Fruit fly (Drosophila melanogaster): ENCODE results near the gene CG3106.

CG3106 gene

DNA sequence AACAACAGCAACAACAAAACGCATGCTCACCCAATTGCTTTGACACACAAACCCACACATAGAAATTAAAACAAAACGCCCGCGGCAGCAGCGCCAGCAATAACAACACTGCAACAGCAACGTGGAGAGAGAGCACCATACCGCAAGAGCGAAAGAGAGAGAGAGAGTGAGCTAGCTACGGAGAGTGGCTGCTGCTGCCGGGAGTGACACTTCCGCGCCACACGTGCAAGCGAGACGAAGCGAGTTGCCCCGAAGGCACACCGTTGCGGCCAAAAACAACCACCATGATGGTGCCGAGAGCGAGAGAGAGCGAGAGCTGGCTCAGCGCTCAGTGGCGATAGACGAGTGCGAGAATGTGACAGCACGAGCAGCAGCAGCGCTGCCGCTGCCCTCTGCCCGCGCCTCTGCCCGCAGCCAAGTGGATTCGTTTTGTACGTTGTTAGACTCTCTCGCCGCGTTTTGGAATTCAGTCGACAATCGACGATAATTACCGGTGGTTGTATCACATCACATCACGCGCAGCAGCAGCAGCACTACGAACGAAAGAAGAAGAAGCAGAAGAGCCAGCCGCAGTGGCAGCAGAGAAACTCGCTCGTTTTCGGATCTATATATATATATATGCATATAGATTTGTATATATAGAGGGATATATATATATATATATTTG lies 31.1 kb upstream of the CG3106 start, which contains the start of gene btd:
Gene btd (plus strand): TSS at position 467 of the 667 bp plus-strand sequence.
- TF ChIP-seq so (GFP tag; IDR thresholded peaks at IDR 0.05) (no peak), CG9215 (GFP tag; IDR thresholded peaks at IDR 0.05) (no peak), vvl (GFP tag; IDR thresholded peaks at IDR 0.05) (0 out of 2 replicates have a peak, but pooled peaks have one; percentile 32), ara (GFP tag; IDR thresholded peaks at IDR 0.05) (no peak), CG7271 (tag; optimal IDR thresholded peaks at IDR 0.05) (no peak), sr (GFP tag; IDR thresholded peaks at IDR 0.05) (no peak), Mes4 (GFP tag; optimal IDR thresholded peaks at IDR 0.05) (no peak), bowl (GFP tag; IDR thresholded peaks at IDR 0.05) (no peak), Ets65A (GFP tag) (no peak), Hr51 (GFP tag; optimal IDR thresholded peaks at IDR 0.05) (no peak), CG4360 (GFP tag; IDR thresholded peaks at IDR 0.05) (peak; percentile 89), GATAe (GFP tag; conservative IDR thresholded peaks at IDR 0.05) (no peak), CG12744 (GFP tag; optimal IDR thresholded peaks at IDR 0.05) (no peak), Nf-YB (GFP tag; optimal IDR thresholded peaks at IDR 0.05) (peak; percentile 98), CG16813 (GFP tag; IDR thresholded peaks at IDR 0.05; ENCODE audit: partially characterized antibody) (peak; percentile 42; the same call in 1 of the 3 replicates), esg (GFP tag; conservative IDR thresholded peaks at IDR 0.05) (no peak), CG14441 (GFP tag; IDR thresholded peaks at IDR 0.05) (no peak), CG1832 (GFP tag; optimal IDR thresholded peaks at IDR 0.05) (peak; percentile 99), CkIIα-i1 (GFP tag; IDR thresholded peaks at IDR 0.05) (no peak), Xbp1 (GFP tag; optimal IDR thresholded peaks at IDR 0.05) (no peak), CG17385 (GFP tag; optimal IDR thresholded peaks at IDR 0.05) (peak; percentile 75), Max (GFP tag; optimal IDR thresholded peaks at IDR 0.05) (no peak), cwo (GFP tag; optimal IDR thresholded peaks at IDR 0.05) (no peak), nerfin-1 (tag; optimal IDR thresholded peaks at IDR 0.05) (peak; percentile 72), Jarid2 (GFP tag; optimal IDR thresholded peaks at IDR 0.05) (peak; percentile 82), grn (GFP tag; optimal IDR thresholded peaks at IDR 0.05) (no peak), CoRest (tag; optimal IDR thresholded peaks at IDR 0.05) (peak; percentile 71), pzg (GFP tag; optimal IDR thresholded peaks at IDR 0.05) (no peak), CG31365 (tag; optimal IDR thresholded peaks at IDR 0.05) (no peak), CG4617 (GFP tag; optimal IDR thresholded peaks at IDR 0.05; ENCODE audit: borderline replicate concordance) (no peak), CG4328 (GFP tag; optimal IDR thresholded peaks at IDR 0.05) (no peak), bab2 (GFP tag; optimal IDR thresholded peaks at IDR 0.05) (no peak), B-H1 (GFP tag; IDR thresholded peaks at IDR 0.05) (no peak), dm (GFP tag; optimal IDR thresholded peaks at IDR 0.05) (peak; percentile 2), hth (optimal IDR thresholded peaks at IDR 0.05) (no peak), mam (GFP tag; optimal IDR thresholded peaks at IDR 0.05) (no peak), Ssrp (tag; optimal IDR thresholded peaks at IDR 0.05) (no peak), CG33557 (GFP tag; optimal IDR thresholded peaks at IDR 0.05) (no peak), CG17829 (tag; optimal IDR thresholded peaks at IDR 0.05) (peak; percentile 50), CG3065 (GFP tag; optimal IDR thresholded peaks at IDR 0.05) (no peak), tx (GFP tag; optimal IDR thresholded peaks at IDR 0.05) (no peak), Doc3 (GFP tag; IDR thresholded peaks at IDR 0.05; ENCODE audit: partially characterized antibody) (no peak), CG11560 (tag; IDR thresholded peaks at IDR 0.05) (no peak), CG3995 (GFP tag; optimal IDR thresholded peaks at IDR 0.05) (no peak), CG9932 (GFP tag; IDR thresholded peaks at IDR 0.05) (no peak), CG12219 (GFP tag; optimal IDR thresholded peaks at IDR 0.05) (no peak), CG3726 (GFP tag; IDR thresholded peaks at IDR 0.05) (no peak), CG17612 (GFP tag; IDR thresholded peaks at IDR 0.05) (no peak), Dek (tag; optimal IDR thresholded peaks at IDR 0.05) (no peak), Atf6 (GFP tag; IDR thresholded peaks at IDR 0.05) (0 out of 2 replicates have a peak, but pooled peaks have one; percentile 38), schlank (tag; optimal IDR thresholded peaks at IDR 0.05) (no peak)
